Fruit fly (Drosophila melanogaster) whole organism, embryonic: ENCODE results near the gene Eaat2.

Experiments used
- Bteb2 ChIP-seq: fragments of 200-800 bp; sonication (Bioruptor generic); optimal IDR thresholded peaks from 2 replicates; lab custom pipeline; 2016; ENCODE audit warnings: missing biosample characterization, missing genetic modification characterization
- CG10274 ChIP-seq: fragments of 200-800 bp; sonication (Bioruptor generic); optimal IDR thresholded peaks from 3 replicates; lab custom pipeline; 2017; ENCODE audit warnings: missing biosample characterization, mild to moderate bottlenecking, missing genetic modification characterization
- CG10979 ChIP-seq: fragments of 200-800 bp; sonication (Bioruptor generic); optimal IDR thresholded peaks from 2 replicates; lab custom pipeline; 2018; ENCODE audit warnings: missing biosample characterization, mild to moderate bottlenecking, missing genetic modification characterization, moderate library complexity
- CG11093 ChIP-seq: fragments of 200-800 bp; sonication (Bioruptor generic); IDR thresholded peaks from 3 replicates; pipeline ENCODE4 v1.3.6; 2022; ENCODE audit warnings: missing biosample characterization, missing genetic modification characterization
- CG12219 ChIP-seq: fragments of 200-800 bp; sonication (Bioruptor generic); optimal IDR thresholded peaks from 3 replicates; lab custom pipeline; 2018; ENCODE audit warnings: missing biosample characterization, mild to moderate bottlenecking, missing genetic modification characterization
- CG12299 ChIP-seq: fragments of 200-800 bp; sonication (Bioruptor generic); optimal IDR thresholded peaks from 2 replicates; lab custom pipeline; 2018; ENCODE audit warnings: missing biosample characterization, mild to moderate bottlenecking, missing genetic modification characterization
- CG12659 ChIP-seq: fragments of 200-800 bp; sonication (Bioruptor generic); optimal IDR thresholded peaks from 3 replicates; lab custom pipeline; 2017; ENCODE audit warnings: mild to moderate bottlenecking, missing biosample characterization, missing genetic modification reagents, missing genetic modification characterization
- CG14667 ChIP-seq: fragments of 200-800 bp; sonication (Bioruptor generic); IDR thresholded peaks from 2 replicates; pipeline ENCODE4 v1.3.6; 2022; ENCODE audit warnings: missing biosample characterization, missing genetic modification characterization
- CG15011 ChIP-seq: fragments of 200-800 bp; sonication (Bioruptor generic); optimal IDR thresholded peaks from 3 replicates; lab custom pipeline; 2018; ENCODE audit warnings: missing biosample characterization, mild to moderate bottlenecking, missing genetic modification characterization
- CG30020 ChIP-seq: fragments of 200-800 bp; optimal IDR thresholded peaks from 2 replicates; lab custom pipeline; 2019; ENCODE audit warnings: missing biosample characterization, mild to moderate bottlenecking, missing genetic modification characterization, moderate library complexity
- CG4360 ChIP-seq: fragments of 200-800 bp; sonication (Bioruptor generic); IDR thresholded peaks from 2 replicates; pipeline ENCODE4 v1.3.6; 2022; ENCODE audit warnings: missing biosample characterization, missing genetic modification characterization
- CG6854 ChIP-seq: fragments of 200-800 bp; sonication (Bioruptor generic); optimal IDR thresholded peaks from 3 replicates; lab custom pipeline; 2017; ENCODE audit warnings: missing biosample characterization, mild to moderate bottlenecking, missing genetic modification characterization
- CG7745 ChIP-seq: fragments of 200-800 bp; sonication (Bioruptor generic); optimal IDR thresholded peaks from 2 replicates; lab custom pipeline; 2018; ENCODE audit warnings: missing biosample characterization, mild to moderate bottlenecking, missing genetic modification characterization, moderate library complexity
- CG8281 ChIP-seq: fragments of 200-800 bp; sonication (Bioruptor generic); optimal IDR thresholded peaks from 2 replicates; lab custom pipeline; 2018; ENCODE audit warnings: missing biosample characterization, mild to moderate bottlenecking, missing genetic modification characterization, moderate library complexity
- CG9797 ChIP-seq: fragments of 200-800 bp; sonication (Bioruptor generic); optimal IDR thresholded peaks from 3 replicates; lab custom pipeline; 2018; ENCODE audit warnings: missing biosample characterization, mild to moderate bottlenecking, missing genetic modification characterization
- CG9876 ChIP-seq: fragments of 200-800 bp; sonication (Bioruptor generic); optimal IDR thresholded peaks from 2 replicates; lab custom pipeline; 2016; ENCODE audit warnings: missing biosample characterization, missing genetic modification characterization
- Chrac-16 ChIP-seq: fragments of 200-800 bp; sonication (Bioruptor generic); optimal IDR thresholded peaks from 3 replicates; lab custom pipeline; 2016; ENCODE audit warnings: missing biosample characterization, missing genetic modification characterization
- Doc3 ChIP-seq: fragments of 200-800 bp; sonication (Bioruptor generic); IDR thresholded peaks from 3 replicates; pipeline ENCODE4 v1.3.6; 2022; ENCODE audit warnings: missing biosample characterization, missing genetic modification characterization; ENCODE audit not compliant: partially characterized antibody
- Dp ChIP-seq: fragments of 200-800 bp; sonication (Bioruptor generic); optimal IDR thresholded peaks from 2 replicates; lab custom pipeline; 2018; ENCODE audit warnings: missing biosample characterization, mild to moderate bottlenecking, missing genetic modification characterization, moderate library complexity
- Ets65A ChIP-seq: fragments of 200-800 bp; sonication (Bioruptor generic); peaks from one replicate; lab custom pipeline; 2016; ENCODE audit warnings: missing biosample characterization, missing genetic modification characterization
- Fer3 ChIP-seq: fragments of 200-800 bp; sonication (Bioruptor generic); optimal IDR thresholded peaks from 2 replicates; lab custom pipeline; 2018; ENCODE audit warnings: missing biosample characterization, mild to moderate bottlenecking, missing genetic modification characterization, moderate library complexity
- Hand ChIP-seq: fragments of 200-800 bp; sonication (Bioruptor generic); optimal IDR thresholded peaks from 2 replicates; lab custom pipeline; 2017; ENCODE audit warnings: mild to moderate bottlenecking, missing biosample characterization, missing genetic modification reagents, missing genetic modification characterization
- Mes4 ChIP-seq: fragments of 200-800 bp; sonication (Bioruptor generic); optimal IDR thresholded peaks from 2 replicates; lab custom pipeline; 2016; ENCODE audit warnings: missing biosample characterization, missing genetic modification characterization
- NK7.1 ChIP-seq: fragments of 200-800 bp; sonication (Bioruptor generic); optimal IDR thresholded peaks from 3 replicates; lab custom pipeline; 2016; ENCODE audit warnings: missing biosample characterization, missing genetic modification characterization
- Nf-YC ChIP-seq: fragments of 200-800 bp; optimal IDR thresholded peaks from 3 replicates; lab custom pipeline; 2019; ENCODE audit warnings: missing biosample characterization, mild to moderate bottlenecking, missing genetic modification characterization, moderate library complexity
- PHDP ChIP-seq: fragments of 200-800 bp; sonication (Bioruptor generic); optimal IDR thresholded peaks from 3 replicates; lab custom pipeline; 2018; ENCODE audit warnings: missing biosample characterization, mild to moderate bottlenecking, missing genetic modification characterization, moderate library complexity
- Rx ChIP-seq: fragments of 200-800 bp; sonication (Bioruptor generic); IDR thresholded peaks from 2 replicates; pipeline ENCODE4 v1.3.6; 2022; ENCODE audit warnings: missing biosample characterization, missing genetic modification characterization
- Xrp1 ChIP-seq: fragments of 200-800 bp; sonication (Bioruptor generic); IDR thresholded peaks from 2 replicates; pipeline ENCODE4 v1.3.6; 2022; ENCODE audit warnings: missing biosample characterization, missing genetic modification characterization
- al ChIP-seq: fragments of 200-800 bp; sonication (Bioruptor generic); IDR thresholded peaks from 2 replicates; pipeline ENCODE4 v1.3.6; 2022; ENCODE audit warnings: missing biosample characterization, missing genetic modification characterization
- aop ChIP-seq: fragments of 200-800 bp; sonication (Bioruptor generic); IDR thresholded peaks from 2 replicates; pipeline ENCODE4 v1.3.6; 2022; ENCODE audit warnings: missing biosample characterization, missing genetic modification characterization
- bcd ChIP-seq: fragments of 200-800 bp; sonication (Bioruptor generic); optimal IDR thresholded peaks from 2 replicates; lab custom pipeline; 2017; ENCODE audit warnings: missing biosample characterization, mild to moderate bottlenecking, missing genetic modification characterization
- br ChIP-seq: fragments of >200 bp; optimal IDR thresholded peaks from 2 replicates; lab custom pipeline; 2017
- crc ChIP-seq: fragments of 200-800 bp; sonication (Bioruptor generic); optimal IDR thresholded peaks from 2 replicates; lab custom pipeline; 2016; ENCODE audit warnings: missing biosample characterization, missing genetic modification characterization
- cwo ChIP-seq: fragments of 200-800 bp; sonication (Bioruptor generic); optimal IDR thresholded peaks from 3 replicates; lab custom pipeline; 2017; ENCODE audit warnings: missing biosample characterization, missing genetic modification characterization, mild to moderate bottlenecking, moderate library complexity, missing genetic modification reagents
- dimm ChIP-seq: fragments of 200-800 bp; sonication (Bioruptor generic); IDR thresholded peaks from 2 replicates; pipeline ENCODE4 v1.3.6; 2022; ENCODE audit warnings: missing biosample characterization, missing genetic modification characterization
- exex ChIP-seq: fragments of 200-800 bp; sonication (Bioruptor generic); optimal IDR thresholded peaks from 4 replicates; lab custom pipeline; 2018; ENCODE audit warnings: missing biosample characterization, mild to moderate bottlenecking, missing genetic modification characterization, moderate library complexity
- fd96Cb ChIP-seq: fragments of 200-800 bp; sonication (Bioruptor generic); optimal IDR thresholded peaks from 2 replicates; lab custom pipeline; 2018; ENCODE audit warnings: missing biosample characterization, mild to moderate bottlenecking, missing genetic modification characterization, moderate library complexity
- ftz-f1 ChIP-seq: fragments of 200-800 bp; sonication (Bioruptor generic); optimal IDR thresholded peaks from 2 replicates; lab custom pipeline; 2016; ENCODE audit warnings: missing biosample characterization, missing genetic modification characterization
- inv ChIP-seq: fragments of 200-800 bp; sonication (Bioruptor generic); IDR thresholded peaks from 2 replicates; pipeline ENCODE4 v1.3.6; 2022; ENCODE audit warnings: missing biosample characterization, missing genetic modification characterization; ENCODE audit not compliant: partially characterized antibody
- kah ChIP-seq: fragments of 200-800 bp; sonication (Bioruptor generic); optimal IDR thresholded peaks from 2 replicates; lab custom pipeline; 2018; ENCODE audit warnings: missing biosample characterization, mild to moderate bottlenecking, missing genetic modification characterization
- lbe ChIP-seq: fragments of 200-800 bp; sonication (Bioruptor generic); optimal IDR thresholded peaks from 2 replicates; lab custom pipeline; 2016; ENCODE audit warnings: missing biosample characterization, mild to moderate bottlenecking, missing genetic modification characterization
- nerfin-2 ChIP-seq: fragments of 200-800 bp; sonication (Bioruptor generic); IDR thresholded peaks from 2 replicates; pipeline ENCODE4 v1.3.6; 2022; ENCODE audit warnings: missing biosample characterization, missing genetic modification characterization; ENCODE audit not compliant: partially characterized antibody
- repo ChIP-seq: fragments of 200-800 bp; sonication (Bioruptor generic); optimal IDR thresholded peaks from 2 replicates; lab custom pipeline; 2016; ENCODE audit warnings: missing biosample characterization, missing genetic modification characterization
- schlank ChIP-seq: fragments of 200-800 bp; sonication (Bioruptor generic); optimal IDR thresholded peaks from 2 replicates; lab custom pipeline; 2018; ENCODE audit warnings: missing biosample characterization, mild to moderate bottlenecking, missing genetic modification characterization
- sd ChIP-seq: fragments of 200-800 bp; sonication (Bioruptor generic); optimal IDR thresholded peaks from 3 replicates; lab custom pipeline; 2018; ENCODE audit warnings: missing biosample characterization, mild to moderate bottlenecking, missing genetic modification characterization, moderate library complexity
- sens ChIP-seq: fragments of 200-800 bp; sonication (Bioruptor generic); peaks from one replicate; lab custom pipeline; 2016; ENCODE audit warnings: missing biosample characterization, missing genetic modification characterization
- sim ChIP-seq: fragments of 200-800 bp; sonication (Bioruptor generic); IDR thresholded peaks from 2 replicates; pipeline ENCODE4 v1.3.6; 2022; ENCODE audit warnings: missing biosample characterization, missing genetic modification characterization
- sna ChIP-seq: fragments of 200-800 bp; sonication (Bioruptor generic); IDR thresholded peaks from 2 replicates; pipeline ENCODE4 v1.3.6; 2022; ENCODE audit warnings: missing biosample characterization, missing genetic modification characterization; ENCODE audit not compliant: partially characterized antibody
- ttk ChIP-seq: fragments of 200-800 bp; sonication (Bioruptor generic); IDR thresholded peaks from 2 replicates; pipeline ENCODE4 v2.1.2; 2022; ENCODE audit warnings: missing biosample characterization, missing genetic modification characterization
- vnd ChIP-seq: fragments of 200-800 bp; sonication (Bioruptor generic); IDR thresholded peaks from 3 replicates; pipeline ENCODE4 v1.3.6; 2022; ENCODE audit warnings: missing biosample characterization, missing genetic modification characterization; ENCODE audit not compliant: partially characterized antibody
- wek ChIP-seq: fragments of 200-800 bp; sonication (Bioruptor generic); optimal IDR thresholded peaks from 3 replicates; lab custom pipeline; 2018; ENCODE audit warnings: missing biosample characterization, mild to moderate bottlenecking, missing genetic modification characterization, moderate library complexity
- yki ChIP-seq: fragments of >200 bp; optimal IDR thresholded peaks from 3 replicates; lab custom pipeline; 2018

Eaat2 gene

DNA sequence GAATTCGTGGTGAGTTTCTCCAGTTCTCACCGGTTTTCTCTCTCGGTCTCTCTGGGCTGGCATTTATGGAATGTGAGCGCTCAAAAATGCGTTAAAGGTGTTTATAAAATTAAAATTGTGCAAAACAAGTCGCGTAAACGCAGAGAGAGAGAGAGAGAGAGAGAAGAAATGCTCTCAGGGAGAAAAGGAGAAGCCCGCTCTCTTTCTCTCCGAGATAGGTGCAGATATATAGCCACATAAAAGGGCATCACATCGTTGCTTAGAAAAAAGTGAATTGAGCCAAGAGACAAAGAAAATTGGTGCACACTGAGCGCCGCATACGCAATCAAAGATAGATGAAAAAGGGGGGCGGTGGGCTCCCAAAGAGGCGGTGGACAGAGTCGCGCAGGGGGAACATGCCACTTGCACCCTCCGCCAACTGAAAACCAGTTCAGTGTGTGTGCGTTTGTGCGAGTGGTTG is 42.3 kb downstream of the Eaat2 start (continued):
- TF ChIP-seq ftz-f1 (GFP tag; lab: Kevin White, UChicago) (no peak), sna (0 out of 2 replicates have a peak, but pooled peaks have one; percentile 34), CG10979 (no peak), CG7745 (tag; lab: Kevin White, UChicago) (peak; percentile 19), CG10274 (no peak), crc (GFP tag; lab: Kevin White, UChicago) (no peak), fd96Cb (tag; lab: Kevin White, UChicago) (no peak), al (GFP tag; lab: Robert Waterston, UW) (no peak), CG30020 (tag; lab: Kevin White, UChicago) (no peak), CG4360 (0 out of 2 replicates have a peak, but pooled peaks have one; percentile 29), bcd (GFP tag; lab: Kevin White, UChicago) (no peak), yki (lab: Kevin White, UChicago) (peak; percentile 93), Bteb2 (GFP tag; lab: Kevin White, UChicago) (no peak), Xrp1 (GFP tag; lab: Robert Waterston, UW) (no peak), CG9797 (GFP tag; lab: Kevin White, UChicago) (no peak), NK7.1 (GFP tag; lab: Kevin White, UChicago) (no peak), Chrac-16 (no peak), Hand (GFP tag; lab: Kevin White, UChicago) (no peak), wek (GFP tag; lab: Kevin White, UChicago) (no peak), PHDP (tag; lab: Kevin White, UChicago) (no peak), Dp (no peak), Nf-YC (tag; lab: Kevin White, UChicago) (no peak), exex (tag; lab: Kevin White, UChicago) (no peak), repo (GFP tag; lab: Kevin White, UChicago) (no peak), CG6854 (GFP tag; lab: Kevin White, UChicago) (no peak), nerfin-2 (GFP tag; lab: Robert Waterston, UW) (no peak), CG11093 (GFP tag; lab: Robert Waterston, UW) (no peak), CG12299 (no peak), dimm (GFP tag; lab: Robert Waterston, UW) (no peak), CG8281 (tag; lab: Kevin White, UChicago) (no peak), sim (GFP tag; lab: Robert Waterston, UW) (no peak), CG12219 (GFP tag; lab: Kevin White, UChicago) (no peak), aop (GFP tag; lab: Robert Waterston, UW) (no peak), br (no peak), CG14667 (GFP tag; lab: Robert Waterston, UW) (no peak), Fer3 (tag; lab: Kevin White, UChicago) (no peak), schlank (tag; lab: Kevin White, UChicago) (no peak), CG15011 (GFP tag; lab: Kevin White, UChicago) (no peak), CG12659 (GFP tag; lab: Kevin White, UChicago) (no peak), vnd (GFP tag; lab: Robert Waterston, UW) (no peak), inv (GFP tag; lab: Robert Waterston, UW) (no peak), sd (tag; lab: Kevin White, UChicago) (peak; percentile 99), CG9876 (GFP tag; lab: Kevin White, UChicago) (no peak), kah (no peak), sens (peak; percentile 22), Doc3 (GFP tag; lab: Robert Waterston, UW) (no peak), cwo (GFP tag; lab: Kevin White, UChicago) (no peak), Mes4 (GFP tag; lab: Kevin White, UChicago) (no peak), Ets65A (peak; percentile 60), lbe (peak; percentile 13), ttk (peak; percentile 34; the same call in 1 of the 2 replicates), Rx (GFP tag; lab: Robert Waterston, UW) (no peak)
